Worm (Caenorhabditis elegans) whole organism, L4 larva: ENCODE measurements around the gene F46C8.8.
A peak's percentile ranks its signal among the peaks of the same experiment; 100 is the strongest.

Experiments used
- D1046.2 ChIP-seq: fragments of 200-800 bp; sonication (Bioruptor generic); IDR thresholded peaks from 2 replicates; pipeline ENCODE4 v1.3.6; 2022; ENCODE audit warnings: missing genetic modification characterization, missing compliant biosample characterization
- F37D6.2 ChIP-seq: sonication (generic microtip); optimal IDR thresholded peaks from 2 replicates; lab custom pipeline; 2016; ENCODE audit warnings: mild to moderate bottlenecking, missing genetic modification characterization, missing compliant biosample characterization
- F49E8.2 ChIP-seq: sonication (generic microtip); optimal IDR thresholded peaks from 2 replicates; lab custom pipeline; 2016; ENCODE audit warnings: missing compliant biosample characterization, mild to moderate bottlenecking, missing genetic modification characterization, borderline replicate concordance
- T26A8.4 ChIP-seq: fragments of 200-800 bp; sonication (Bioruptor generic); IDR thresholded peaks from 2 replicates; pipeline ENCODE4 v1.3.6; 2022; ENCODE audit warnings: missing genetic modification characterization, missing compliant biosample characterization
- Y75B8A.6 ChIP-seq: fragments of 200-800 bp; sonication (Bioruptor generic); IDR thresholded peaks from 2 replicates; pipeline ENCODE4 v1.3.6; 2022; ENCODE audit warnings: missing genetic modification reagents, missing genetic modification characterization, missing compliant biosample characterization
- ama-1 ChIP-seq: fragments of 150-350 bp; optimal IDR thresholded peaks from 2 replicates; lab custom pipeline; 2014; ENCODE audit warnings: inconsistent platforms, mixed read lengths
- arid-1 ChIP-seq: fragments of 200-800 bp; sonication (Bioruptor generic); conservative IDR thresholded peaks from 2 replicates; pipeline ENCODE4 v1.3.6; 2022; ENCODE audit warnings: missing genetic modification reagents, missing genetic modification characterization, missing compliant biosample characterization
- attf-4 ChIP-seq: sonication (generic microtip); optimal IDR thresholded peaks from 3 replicates; lab custom pipeline; 2017; ENCODE audit warnings: missing biosample characterization, missing genetic modification characterization
- ceh-20 ChIP-seq: fragments of 200-800 bp; sonication (Bioruptor generic); IDR thresholded peaks from 2 replicates; pipeline ENCODE4 v1.3.6; 2022; ENCODE audit warnings: missing genetic modification reagents, missing genetic modification characterization, missing compliant biosample characterization
- ceh-82 ChIP-seq: sonication (generic microtip); optimal IDR thresholded peaks from 2 replicates; lab custom pipeline; 2017; ENCODE audit warnings: missing biosample characterization, missing genetic modification characterization
- cey-2 ChIP-seq: sonication (generic microtip); optimal IDR thresholded peaks from 3 replicates; lab custom pipeline; 2017; ENCODE audit warnings: missing genetic modification characterization, mild to moderate bottlenecking, missing compliant biosample characterization, antibody characterized with exemption, borderline replicate concordance; ENCODE audit not compliant: insufficient read depth
- ctbp-1 ChIP-seq: fragments of 200-800 bp; sonication (Bioruptor generic); IDR thresholded peaks from 2 replicates; pipeline ENCODE4 v1.3.6; 2022; ENCODE audit warnings: missing genetic modification reagents, missing genetic modification characterization, missing compliant biosample characterization
- daf-12 ChIP-seq: fragments of 150-350 bp; optimal IDR thresholded peaks from 2 replicates; lab custom pipeline; 2014; ENCODE audit warnings: missing biosample characterization, missing genetic modification reagents, missing genetic modification characterization
- daf-16 ChIP-seq, 3 experiments: sonication (generic microtip); optimal IDR thresholded peaks; 2 replicates each; lab custom pipeline; 2016 to 2017; ENCODE audit warnings: missing genetic modification characterization in 3 of 3, missing genetic modification reagents in 3 of 3, mild to moderate bottlenecking in 2 of 3, missing compliant biosample characterization in 2 of 3, missing biosample characterization in 1 of 3, moderate library complexity in 1 of 3
- daf-19 ChIP-seq: fragments of 200-800 bp; sonication (Bioruptor generic); conservative IDR thresholded peaks from 2 replicates; pipeline ENCODE4 v1.3.6; 2022; ENCODE audit warnings: missing genetic modification characterization, missing compliant biosample characterization
- dmd-9 ChIP-seq: fragments of 200-800 bp; sonication (Bioruptor generic); IDR thresholded peaks from 2 replicates; pipeline ENCODE4 v1.3.6; 2022; ENCODE audit warnings: missing genetic modification reagents, missing genetic modification characterization, missing compliant biosample characterization
- dpl-1 ChIP-seq: fragments of 150-350 bp; optimal IDR thresholded peaks from 2 replicates; lab custom pipeline; 2014; ENCODE audit warnings: missing biosample characterization, missing genetic modification reagents, missing genetic modification characterization
- duxl-1 ChIP-seq: sonication (generic microtip); optimal IDR thresholded peaks from 2 replicates; lab custom pipeline; 2016; ENCODE audit warnings: mild to moderate bottlenecking, missing genetic modification characterization, moderate library complexity, missing compliant biosample characterization; ENCODE audit not compliant: poor library complexity
- gei-8 ChIP-seq: fragments of 200-800 bp; sonication (Bioruptor generic); optimal IDR thresholded peaks from 2 replicates; lab custom pipeline; 2018; ENCODE audit warnings: mild to moderate bottlenecking, missing genetic modification characterization, missing compliant biosample characterization
- hlh-11 ChIP-seq: fragments of 200-800 bp; sonication (Bioruptor generic); optimal IDR thresholded peaks from 2 replicates; lab custom pipeline; 2018; ENCODE audit warnings: mild to moderate bottlenecking, missing genetic modification characterization, missing compliant biosample characterization
- hlh-30 ChIP-seq: sonication (generic microtip); optimal IDR thresholded peaks from 2 replicates; lab custom pipeline; 2017; ENCODE audit warnings: antibody characterized with exemption, mild to moderate bottlenecking, missing genetic modification characterization, missing compliant biosample characterization; ENCODE audit not compliant: insufficient read depth
- hmg-1.1 ChIP-seq: fragments of 200-800 bp; sonication (Bioruptor generic); IDR thresholded peaks from 2 replicates; pipeline ENCODE4 v1.3.6; 2022; ENCODE audit warnings: missing genetic modification reagents, missing genetic modification characterization, missing compliant biosample characterization
- lim-7 ChIP-seq: fragments of 200-800 bp; sonication (Bioruptor generic); IDR thresholded peaks from 2 replicates; pipeline ENCODE4 v1.3.6; 2022; ENCODE audit warnings: missing genetic modification characterization, missing compliant biosample characterization
- lsy-2 ChIP-seq, 2 experiments: fragments of 150-350 bp in 1 of 2; sonication (generic microtip) in 1 of 2; optimal IDR thresholded peaks; 2 replicates each; lab custom pipeline; 2014 to 2017; ENCODE audit warnings: missing biosample characterization in 2 of 2, missing genetic modification characterization in 2 of 2
- mdl-1 ChIP-seq, 2 experiments: fragments of 150-350 bp in 1 of 2; sonication (generic microtip) in 1 of 2; optimal IDR thresholded peaks; 2 replicates each; lab custom pipeline; 2014 to 2017; ENCODE audit warnings: missing biosample characterization in 2 of 2, missing genetic modification characterization in 2 of 2
- mdt-29 ChIP-seq: fragments of 200-800 bp; sonication (Bioruptor generic); IDR thresholded peaks from 2 replicates; pipeline ENCODE4 v1.3.6; 2022; ENCODE audit warnings: missing genetic modification reagents, missing genetic modification characterization, missing compliant biosample characterization
- mes-2 ChIP-seq: sonication (generic microtip); optimal IDR thresholded peaks from 2 replicates; lab custom pipeline; 2016; ENCODE audit warnings: missing genotype, mild to moderate bottlenecking, missing genetic modification characterization, missing compliant biosample characterization; ENCODE audit not compliant: poor library complexity, severe bottlenecking
- mxl-2 ChIP-seq: fragments of 200-800 bp; sonication (Bioruptor generic); conservative IDR thresholded peaks from 2 replicates; pipeline ENCODE4 v1.3.6; 2022; ENCODE audit warnings: missing genetic modification reagents, missing genetic modification characterization, missing compliant biosample characterization
- nhr-10 ChIP-seq: fragments of 150-350 bp; optimal IDR thresholded peaks from 2 replicates; lab custom pipeline; 2014; ENCODE audit warnings: missing biosample characterization, missing genetic modification characterization
- nhr-11 ChIP-seq: fragments of 150-350 bp; optimal IDR thresholded peaks from 2 replicates; lab custom pipeline; 2014; ENCODE audit warnings: missing biosample characterization, missing genetic modification characterization
- nhr-42 ChIP-seq: fragments of 200-800 bp; sonication (Bioruptor generic); IDR thresholded peaks from 2 replicates; pipeline ENCODE4 v1.3.6; 2022; ENCODE audit warnings: missing genetic modification characterization, missing compliant biosample characterization
- nhr-6 ChIP-seq: fragments of 150-350 bp; optimal IDR thresholded peaks from 2 replicates; lab custom pipeline; 2014; ENCODE audit warnings: missing biosample characterization, missing genetic modification characterization
- nhr-76 ChIP-seq: fragments of 150-350 bp; optimal IDR thresholded peaks from 2 replicates; lab custom pipeline; 2014; ENCODE audit warnings: missing biosample characterization, missing genetic modification characterization
- pqm-1 ChIP-seq: sonication (generic microtip); optimal IDR thresholded peaks from 2 replicates; lab custom pipeline; 2017; ENCODE audit warnings: missing biosample characterization, missing genetic modification characterization
- sdz-12 ChIP-seq: fragments of 200-800 bp; sonication (Bioruptor generic); optimal IDR thresholded peaks from 2 replicates; lab custom pipeline; 2018; ENCODE audit warnings: mild to moderate bottlenecking, missing genetic modification characterization, missing compliant biosample characterization
- set-16 ChIP-seq: fragments of 200-800 bp; sonication (Bioruptor generic); IDR thresholded peaks from 2 replicates; pipeline ENCODE4 v1.3.6; 2022; ENCODE audit warnings: missing genetic modification reagents, missing genetic modification characterization, missing compliant biosample characterization
- snpc-1.2 ChIP-seq: fragments of 200-800 bp; sonication (Bioruptor generic); IDR thresholded peaks from 2 replicates; pipeline ENCODE4 v1.3.6; 2022; ENCODE audit warnings: missing genetic modification reagents, missing genetic modification characterization, missing compliant biosample characterization
- unc-39 ChIP-seq: sonication (generic microtip); optimal IDR thresholded peaks from 2 replicates; lab custom pipeline; 2017; ENCODE audit warnings: missing biosample characterization, missing genetic modification characterization
- unc-62 ChIP-seq, 3 experiments: fragments of 150-350 bp in 1 of 3; sonication (generic microtip); optimal IDR thresholded peaks in 2 of 3; peaks in 1 of 3; 1 replicate in 1 of 3; 2 replicates in 2 of 3; lab custom pipeline; 2014 to 2017; ENCODE audit warnings: missing biosample characterization in 3 of 3, missing genetic modification characterization in 3 of 3, missing genetic modification reagents in 3 of 3, missing genotype in 1 of 3
- vab-7 ChIP-seq: fragments of 200-800 bp; sonication (Bioruptor generic); IDR thresholded peaks from 2 replicates; pipeline ENCODE4 v1.3.6; 2022; ENCODE audit warnings: missing genetic modification reagents, missing genetic modification characterization, missing compliant biosample characterization
- zip-11 ChIP-seq: fragments of 200-800 bp; sonication (Bioruptor generic); IDR thresholded peaks from 2 replicates; pipeline ENCODE4 v1.3.6; 2022; ENCODE audit warnings: missing genetic modification characterization, missing compliant biosample characterization
- ztf-7 ChIP-seq: fragments of 150-350 bp; optimal IDR thresholded peaks from 2 replicates; lab custom pipeline; 2014; ENCODE audit warnings: missing biosample characterization, missing genetic modification characterization

Gene F46C8.8

DNA sequence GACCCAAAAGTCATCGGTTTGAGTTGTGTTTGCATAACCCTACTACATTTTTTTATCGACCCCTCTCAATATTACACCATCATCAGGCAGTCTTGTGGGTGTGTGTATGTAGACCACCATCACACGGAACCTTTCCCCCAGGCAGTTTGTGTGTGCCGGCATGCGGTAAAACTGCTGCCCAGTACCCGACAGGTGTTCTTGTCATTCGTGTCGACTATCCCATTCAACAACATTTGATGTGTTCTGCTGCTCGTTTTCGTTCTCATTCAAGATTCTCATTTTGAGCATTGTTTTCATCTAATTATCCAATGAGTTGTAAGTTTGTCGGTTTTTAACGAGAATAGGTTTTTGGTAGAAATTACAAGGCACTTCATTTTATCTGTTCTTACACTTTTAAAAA, 31.6 kb downstream of the F46C8.8 start:
- TF ChIP-seq cey-2 (tag; lab: Kevin White, UChicago) = no peak
- no peak for TF ChIP-seq gei-8 (GFP tag; lab: Kevin White, UChicago)
- TF ChIP-seq ztf-7 = no peak
- peak; percentile 20 for TF ChIP-seq hlh-30 (tag; lab: Kevin White, UChicago)
- TF ChIP-seq nhr-11 (tag; lab: Kevin White, UChicago) = no peak
- TF ChIP-seq lim-7 = no peak
- peak in 1 of 2 experiments; percentile 74 for TF ChIP-seq daf-16 (GFP tag; optimal IDR thresholded peaks at IDR 0.05; lab: Kevin White, UChicago)
- no peak for TF ChIP-seq daf-16 (tag; optimal IDR thresholded peaks at IDR 0.05; lab: Kevin White, UChicago)
- TF ChIP-seq hlh-11 (tag; lab: Kevin White, UChicago) = peak; percentile 44

ce11 chrX:7519569-7519968, 34.7 kb downstream of the F46C8.8 start, which contains the start of gene chts-1:
Gene chts-1, minus strand, starts transcription at chrX:7519669.
- TF ChIP-seq unc-62 (GFP tag; optimal IDR thresholded peaks at IDR 0.05 in 1 of 2; lab: Kevin White, UChicago) = peak in 1 of 2 experiments; percentile 85
- no peak for TF ChIP-seq unc-62 (tag; optimal IDR thresholded peaks at IDR 0.05; lab: Kevin White, UChicago)
- TF ChIP-seq ceh-20 (GFP tag; lab: Robert Waterston, UW) = no peak
- TF ChIP-seq lim-7 = no peak

DNA sequence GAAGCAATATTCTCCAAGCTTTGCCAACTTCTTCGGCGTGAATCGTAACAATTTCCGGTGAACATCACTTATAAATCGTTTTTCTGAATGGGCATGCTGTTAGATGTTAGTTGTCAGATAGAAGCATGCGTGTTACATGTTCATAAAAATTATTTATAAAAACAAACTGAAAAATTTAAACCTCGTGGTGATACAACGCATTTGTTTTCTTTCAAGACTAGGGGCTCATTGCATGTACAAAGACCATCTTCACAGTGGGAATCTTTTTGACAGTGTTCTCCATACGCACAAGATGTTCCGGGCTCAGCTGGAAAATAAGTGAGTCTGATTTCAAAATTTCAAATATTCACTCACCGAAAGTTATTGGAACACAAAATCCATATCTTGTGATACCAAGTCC, 41.5 kb downstream of the F46C8.8 start:
- TF ChIP-seq unc-62 (GFP tag; optimal IDR thresholded peaks at IDR 0.05 in 1 of 2; lab: Kevin White, UChicago) = peak in 1 of 2 experiments; percentile 65
- no peak for TF ChIP-seq unc-62 (tag; optimal IDR thresholded peaks at IDR 0.05; lab: Kevin White, UChicago)
- TF ChIP-seq D1046.2 (GFP tag; lab: Robert Waterston, UW) = no peak
- no peak for TF ChIP-seq sdz-12 (GFP tag; lab: Kevin White, UChicago)

DNA sequence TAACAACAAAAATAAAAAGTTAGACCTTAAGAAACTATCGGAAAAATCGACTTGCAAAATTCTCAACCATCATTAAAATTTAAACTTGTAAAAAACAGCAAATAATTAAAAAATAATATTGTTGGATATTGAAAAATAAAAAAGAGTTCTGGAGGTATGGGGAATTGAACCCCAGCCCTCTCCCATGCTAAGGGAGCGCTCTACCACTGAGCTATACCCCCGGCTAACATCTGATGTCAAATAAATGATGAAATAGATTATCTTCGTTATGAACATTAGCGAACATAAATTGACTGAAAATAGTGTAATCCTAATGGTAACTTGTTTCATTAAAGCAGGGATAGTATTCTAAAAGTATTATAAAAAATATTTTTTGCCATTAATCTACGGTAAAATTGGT, 47.1 kb downstream of the F46C8.8 start:
- no peak for TF ChIP-seq dpl-1 (GFP tag; lab: Kevin White, UChicago)
- no peak for TF ChIP-seq nhr-42 (GFP tag; lab: Robert Waterston, UW)
- TF ChIP-seq daf-12 = no peak
- peak; percentile 42 for TF ChIP-seq mes-2 (tag; lab: Kevin White, UChicago)
- TF ChIP-seq nhr-6 = no peak
- no peak for TF ChIP-seq mdl-1 (tag; optimal IDR thresholded peaks at IDR 0.05; lab: Kevin White, UChicago)
- TF ChIP-seq arid-1 (GFP tag; lab: Robert Waterston, UW) = peak; percentile 62; the same call in 1 of the 2 replicates
- TF ChIP-seq lsy-2 (tag; optimal IDR thresholded peaks at IDR 0.05; lab: Kevin White, UChicago) = no peak
- TF ChIP-seq set-16 = no peak
- no peak for TF ChIP-seq dmd-9 (GFP tag; lab: Robert Waterston, UW)
- TF ChIP-seq F49E8.2 = peak; percentile 16
- no peak for TF ChIP-seq T26A8.4 (GFP tag; lab: Robert Waterston, UW)
- no peak for TF ChIP-seq hmg-1.1 (GFP tag; lab: Robert Waterston, UW)
- TF ChIP-seq ceh-82 (tag; lab: Kevin White, UChicago) = no peak
- TF ChIP-seq nhr-10 (tag; lab: Kevin White, UChicago) = no peak
- TF ChIP-seq sdz-12 (GFP tag; lab: Kevin White, UChicago) = no peak
- no peak for TF ChIP-seq mxl-2 (GFP tag; lab: Robert Waterston, UW)
- no peak for TF ChIP-seq pqm-1 (tag; lab: Kevin White, UChicago)
- TF ChIP-seq mdt-29 (GFP tag; lab: Robert Waterston, UW) = no peak
- TF ChIP-seq hlh-11 (tag; lab: Kevin White, UChicago) = no peak
- 0 out of 2 replicates have a peak, but pooled peaks have one; percentile 32 for TF ChIP-seq Y75B8A.6 (GFP tag; lab: Robert Waterston, UW)
- TF ChIP-seq F37D6.2 (tag; lab: Kevin White, UChicago) = no peak
- no peak for TF ChIP-seq unc-62 (GFP tag; optimal IDR thresholded peaks at IDR 0.05 in 1 of 2; lab: Kevin White, UChicago)
- TF ChIP-seq unc-62 (tag; optimal IDR thresholded peaks at IDR 0.05; lab: Kevin White, UChicago) = no peak
- TF ChIP-seq attf-4 (tag; lab: Kevin White, UChicago) = no peak
- 0 out of 2 replicates have a peak, but pooled peaks have one; percentile 64 for TF ChIP-seq daf-19
- no peak for TF ChIP-seq duxl-1 (tag; lab: Kevin White, UChicago)
- TF ChIP-seq vab-7 = 0 out of 2 replicates have a peak, but pooled peaks have one; percentile 39
- no peak for TF ChIP-seq hlh-30 (tag; lab: Kevin White, UChicago)
- no peak for TF ChIP-seq unc-39 (tag; lab: Kevin White, UChicago)
- no peak for TF ChIP-seq ama-1
- TF ChIP-seq daf-16 (GFP tag; optimal IDR thresholded peaks at IDR 0.05; lab: Kevin White, UChicago) = peak in 1 of 2 experiments; percentile 36
- no peak for TF ChIP-seq daf-16 (tag; optimal IDR thresholded peaks at IDR 0.05; lab: Kevin White, UChicago)
- 0 out of 2 replicates have a peak, but pooled peaks have one; percentile 27 for TF ChIP-seq zip-11 (GFP tag; lab: Robert Waterston, UW)
- no peak for TF ChIP-seq nhr-76 (tag; lab: Kevin White, UChicago)
- TF ChIP-seq snpc-1.2 (GFP tag; lab: Robert Waterston, UW) = peak; percentile 68
- no peak for TF ChIP-seq ctbp-1 (GFP tag; lab: Robert Waterston, UW)
